Worm (Caenorhabditis elegans) whole organism, L4 larva: Measurements from ENCODE around the gene srh-276.
A peak's percentile ranks its signal among the peaks of the same experiment; 100 is the strongest.

Experiments used
- D1046.2 ChIP-seq: fragments of 200-800 bp; sonication (Bioruptor generic); IDR thresholded peaks from 2 replicates; pipeline ENCODE4 v1.3.6; 2022; ENCODE audit warnings: missing genetic modification characterization, missing compliant biosample characterization
- F10B5.3 ChIP-seq: sonication (generic microtip); optimal IDR thresholded peaks from 2 replicates; lab custom pipeline; 2016; ENCODE audit warnings: mild to moderate bottlenecking, missing genetic modification characterization, missing compliant biosample characterization
- F37D6.2 ChIP-seq: sonication (generic microtip); optimal IDR thresholded peaks from 2 replicates; lab custom pipeline; 2016; ENCODE audit warnings: mild to moderate bottlenecking, missing genetic modification characterization, missing compliant biosample characterization
- F49E8.2 ChIP-seq: sonication (generic microtip); optimal IDR thresholded peaks from 2 replicates; lab custom pipeline; 2016; ENCODE audit warnings: missing compliant biosample characterization, mild to moderate bottlenecking, missing genetic modification characterization, borderline replicate concordance
- T20F7.1 ChIP-seq: fragments of 200-800 bp; sonication (Bioruptor generic); optimal IDR thresholded peaks from 2 replicates; lab custom pipeline; 2018; ENCODE audit warnings: mild to moderate bottlenecking, missing genetic modification characterization, missing compliant biosample characterization
- Y105C5A.15 ChIP-seq: fragments of 200-800 bp; sonication (Bioruptor generic); IDR thresholded peaks from 2 replicates; pipeline ENCODE4 v1.3.6; 2022; ENCODE audit warnings: missing genetic modification characterization, missing compliant biosample characterization
- Y75B8A.6 ChIP-seq: fragments of 200-800 bp; sonication (Bioruptor generic); IDR thresholded peaks from 2 replicates; pipeline ENCODE4 v1.3.6; 2022; ENCODE audit warnings: missing genetic modification reagents, missing genetic modification characterization, missing compliant biosample characterization
- ZK337.2 ChIP-seq: fragments of 200-800 bp; sonication (Bioruptor generic); IDR thresholded peaks from 2 replicates; pipeline ENCODE4 v1.3.6; 2022; ENCODE audit warnings: missing genetic modification reagents, missing genetic modification characterization, missing compliant biosample characterization
- aly-2 ChIP-seq: sonication (generic microtip); optimal IDR thresholded peaks from 2 replicates; lab custom pipeline; 2018; ENCODE audit warnings: missing biosample characterization, missing genetic modification characterization
- arid-1 ChIP-seq: fragments of 200-800 bp; sonication (Bioruptor generic); conservative IDR thresholded peaks from 2 replicates; pipeline ENCODE4 v1.3.6; 2022; ENCODE audit warnings: missing genetic modification reagents, missing genetic modification characterization, missing compliant biosample characterization
- attf-4 ChIP-seq: sonication (generic microtip); optimal IDR thresholded peaks from 3 replicates; lab custom pipeline; 2017; ENCODE audit warnings: missing biosample characterization, missing genetic modification characterization
- ceh-20 ChIP-seq: fragments of 200-800 bp; sonication (Bioruptor generic); IDR thresholded peaks from 2 replicates; pipeline ENCODE4 v1.3.6; 2022; ENCODE audit warnings: missing genetic modification reagents, missing genetic modification characterization, missing compliant biosample characterization
- ceh-28 ChIP-seq: fragments of 150-350 bp; optimal IDR thresholded peaks from 2 replicates; lab custom pipeline; 2014; ENCODE audit warnings: missing biosample characterization, missing genetic modification reagents, missing genetic modification characterization
- ceh-44 ChIP-seq: fragments of 200-800 bp; sonication (Bioruptor generic); IDR thresholded peaks from 2 replicates; pipeline ENCODE4 v1.3.6; 2022; ENCODE audit warnings: missing genetic modification reagents, missing genetic modification characterization, missing compliant biosample characterization
- ceh-62 ChIP-seq: sonication (generic microtip); optimal IDR thresholded peaks from 2 replicates; lab custom pipeline; 2017; ENCODE audit warnings: missing biosample characterization, missing genetic modification characterization
- ces-1 ChIP-seq: fragments of 150-350 bp; sonication (generic microtip); optimal IDR thresholded peaks from 4 replicates; lab custom pipeline; 2014; ENCODE audit warnings: missing biosample characterization, missing genetic modification reagents, missing genetic modification characterization
- cey-2 ChIP-seq: sonication (generic microtip); optimal IDR thresholded peaks from 3 replicates; lab custom pipeline; 2017; ENCODE audit warnings: missing genetic modification characterization, mild to moderate bottlenecking, missing compliant biosample characterization, antibody characterized with exemption, borderline replicate concordance; ENCODE audit not compliant: insufficient read depth
- daf-19 ChIP-seq: fragments of 200-800 bp; sonication (Bioruptor generic); conservative IDR thresholded peaks from 2 replicates; pipeline ENCODE4 v1.3.6; 2022; ENCODE audit warnings: missing genetic modification characterization, missing compliant biosample characterization
- daf-8 ChIP-seq: fragments of 200-800 bp; sonication (Bioruptor generic); IDR thresholded peaks from 2 replicates; pipeline ENCODE4 v1.3.6; 2022; ENCODE audit warnings: missing genetic modification characterization, missing compliant biosample characterization
- dmd-8 ChIP-seq: fragments of 200-800 bp; sonication (Bioruptor generic); IDR thresholded peaks from 2 replicates; pipeline ENCODE4 v1.3.6; 2022; ENCODE audit warnings: missing genetic modification characterization, missing compliant biosample characterization
- duxl-1 ChIP-seq: sonication (generic microtip); optimal IDR thresholded peaks from 2 replicates; lab custom pipeline; 2016; ENCODE audit warnings: mild to moderate bottlenecking, missing genetic modification characterization, moderate library complexity, missing compliant biosample characterization; ENCODE audit not compliant: poor library complexity
- dve-1 ChIP-seq: sonication (generic microtip); optimal IDR thresholded peaks from 2 replicates; lab custom pipeline; 2017; ENCODE audit warnings: antibody characterized with exemption, mild to moderate bottlenecking, missing genetic modification characterization, missing compliant biosample characterization; ENCODE audit not compliant: insufficient read depth
- fos-1 ChIP-seq: fragments of 150-350 bp; optimal IDR thresholded peaks from 2 replicates; lab custom pipeline; 2014; ENCODE audit warnings: missing biosample characterization, missing genetic modification characterization
- gei-8 ChIP-seq: fragments of 200-800 bp; sonication (Bioruptor generic); optimal IDR thresholded peaks from 2 replicates; lab custom pipeline; 2018; ENCODE audit warnings: mild to moderate bottlenecking, missing genetic modification characterization, missing compliant biosample characterization
- hif-1 ChIP-seq, 2 experiments: sonication (generic microtip); optimal IDR thresholded peaks; 2 replicates each; lab custom pipeline; 2016 to 2017; ENCODE audit warnings: missing compliant biosample characterization in 2 of 2, missing genetic modification characterization in 2 of 2, missing genetic modification reagents in 2 of 2, missing genotype in 2 of 2, mild to moderate bottlenecking in 1 of 2
- hlh-30 ChIP-seq: sonication (generic microtip); optimal IDR thresholded peaks from 2 replicates; lab custom pipeline; 2017; ENCODE audit warnings: antibody characterized with exemption, mild to moderate bottlenecking, missing genetic modification characterization, missing compliant biosample characterization; ENCODE audit not compliant: insufficient read depth
- jun-1 ChIP-seq: fragments of 150-350 bp; optimal IDR thresholded peaks from 2 replicates; lab custom pipeline; 2014; ENCODE audit warnings: missing biosample characterization, missing genetic modification reagents, missing genetic modification characterization
- lin-15B ChIP-seq: fragments of 150-350 bp; sonication (generic microtip); optimal IDR thresholded peaks from 3 replicates; lab custom pipeline; 2014; ENCODE audit warnings: missing biosample characterization, missing genetic modification characterization
- lin-38 ChIP-seq: fragments of 200-800 bp; sonication (Bioruptor generic); IDR thresholded peaks from 2 replicates; pipeline ENCODE4 v1.3.6; 2022; ENCODE audit warnings: missing genetic modification reagents, missing genetic modification characterization, missing compliant biosample characterization
- lsy-2 ChIP-seq, 2 experiments: fragments of 150-350 bp in 1 of 2; sonication (generic microtip) in 1 of 2; optimal IDR thresholded peaks; 2 replicates each; lab custom pipeline; 2014 to 2017; ENCODE audit warnings: missing biosample characterization in 2 of 2, missing genetic modification characterization in 2 of 2
- madf-9 ChIP-seq: fragments of 200-800 bp; sonication (Bioruptor generic); conservative IDR thresholded peaks from 2 replicates; pipeline ENCODE4 v1.3.6; 2022; ENCODE audit warnings: missing genetic modification reagents, missing genetic modification characterization, missing compliant biosample characterization
- mep-1 ChIP-seq: fragments of 150-350 bp; sonication (generic microtip); optimal IDR thresholded peaks from 3 replicates; lab custom pipeline; 2014; ENCODE audit warnings: missing biosample characterization, missing genetic modification characterization
- nhr-11 ChIP-seq: fragments of 150-350 bp; optimal IDR thresholded peaks from 2 replicates; lab custom pipeline; 2014; ENCODE audit warnings: missing biosample characterization, missing genetic modification characterization
- nhr-28 ChIP-seq: fragments of 150-350 bp; optimal IDR thresholded peaks from 2 replicates; lab custom pipeline; 2014; ENCODE audit warnings: missing biosample characterization, missing genetic modification characterization
- nhr-42 ChIP-seq: fragments of 200-800 bp; sonication (Bioruptor generic); IDR thresholded peaks from 2 replicates; pipeline ENCODE4 v1.3.6; 2022; ENCODE audit warnings: missing genetic modification characterization, missing compliant biosample characterization
- nhr-48 ChIP-seq: sonication (generic microtip); optimal IDR thresholded peaks from 2 replicates; lab custom pipeline; 2016; ENCODE audit warnings: mild to moderate bottlenecking, missing genetic modification characterization, missing compliant biosample characterization
- nhr-6 ChIP-seq: fragments of 150-350 bp; optimal IDR thresholded peaks from 2 replicates; lab custom pipeline; 2014; ENCODE audit warnings: missing biosample characterization, missing genetic modification characterization
- nhr-76 ChIP-seq: fragments of 150-350 bp; optimal IDR thresholded peaks from 2 replicates; lab custom pipeline; 2014; ENCODE audit warnings: missing biosample characterization, missing genetic modification characterization
- nhr-77 ChIP-seq: fragments of 150-350 bp; optimal IDR thresholded peaks from 2 replicates; lab custom pipeline; 2014; ENCODE audit warnings: missing biosample characterization, missing genetic modification characterization
- php-3 ChIP-seq: fragments of 200-800 bp; sonication (Bioruptor generic); IDR thresholded peaks from 2 replicates; pipeline ENCODE4 v1.3.6; 2022; ENCODE audit warnings: missing genetic modification reagents, missing genetic modification characterization, missing compliant biosample characterization
- pqm-1 ChIP-seq: sonication (generic microtip); optimal IDR thresholded peaks from 2 replicates; lab custom pipeline; 2017; ENCODE audit warnings: missing biosample characterization, missing genetic modification characterization
- saeg-2 ChIP-seq: fragments of 200-800 bp; sonication (Bioruptor generic); IDR thresholded peaks from 2 replicates; pipeline ENCODE4 v1.3.6; 2022; ENCODE audit warnings: missing genetic modification reagents, missing genetic modification characterization, missing compliant biosample characterization
- snpc-1.2 ChIP-seq: fragments of 200-800 bp; sonication (Bioruptor generic); IDR thresholded peaks from 2 replicates; pipeline ENCODE4 v1.3.6; 2022; ENCODE audit warnings: missing genetic modification reagents, missing genetic modification characterization, missing compliant biosample characterization
- spr-1 ChIP-seq: sonication (generic microtip); optimal IDR thresholded peaks from 2 replicates; lab custom pipeline; 2016; ENCODE audit warnings: mild to moderate bottlenecking, missing genetic modification characterization, missing compliant biosample characterization
- spr-3 ChIP-seq: fragments of 200-800 bp; sonication (Bioruptor generic); optimal IDR thresholded peaks from 2 replicates; lab custom pipeline; 2018; ENCODE audit warnings: mild to moderate bottlenecking, missing genetic modification characterization, missing compliant biosample characterization
- tag-97 ChIP-seq: fragments of 200-800 bp; sonication (Bioruptor generic); IDR thresholded peaks from 2 replicates; pipeline ENCODE4 v1.3.6; 2022; ENCODE audit warnings: missing genetic modification characterization, missing compliant biosample characterization
- unc-130 ChIP-seq: sonication (generic microtip); optimal IDR thresholded peaks from 2 replicates; lab custom pipeline; 2016; ENCODE audit warnings: missing genetic modification reagents, missing genetic modification characterization, missing compliant biosample characterization
- zag-1 ChIP-seq: fragments of 150-350 bp; optimal IDR thresholded peaks from 2 replicates; lab custom pipeline; 2014; ENCODE audit warnings: missing biosample characterization, missing genetic modification characterization
- zfp-3 ChIP-seq: fragments of 200-800 bp; sonication (Bioruptor generic); conservative IDR thresholded peaks from 2 replicates; pipeline ENCODE4 v1.3.6; 2022; ENCODE audit warnings: missing genetic modification reagents, missing genetic modification characterization, missing compliant biosample characterization
- ztf-11 ChIP-seq: fragments of 150-350 bp; optimal IDR thresholded peaks from 2 replicates; lab custom pipeline; 2014; ENCODE audit warnings: missing biosample characterization, missing genetic modification characterization

The srh-276 gene

ce11 chrV:15511613-15512216, 17.5 kb upstream of the srh-276 start, which contains the start of gene rpl-38 (continued):
- TF ChIP-seq zfp-3 (GFP tag; lab: Robert Waterston, UW), result no peak
- TF ChIP-seq mep-1 (tag; lab: Kevin White, UChicago), result peak; percentile 83
- TF ChIP-seq nhr-77 (tag; lab: Kevin White, UChicago), result peak; percentile 83
- TF ChIP-seq saeg-2, result no peak
- no peak for TF ChIP-seq cey-2 (tag; lab: Kevin White, UChicago)
- no peak for TF ChIP-seq Y105C5A.15 (GFP tag; lab: Robert Waterston, UW)
- peak; percentile 58 for TF ChIP-seq spr-1 (tag; lab: Kevin White, UChicago)
- no peak for TF ChIP-seq dmd-8 (GFP tag; lab: Robert Waterston, UW)
- no peak for TF ChIP-seq T20F7.1
- TF ChIP-seq dve-1 (tag; lab: Kevin White, UChicago), result peak; percentile 70
- TF ChIP-seq aly-2 (tag; lab: Kevin White, UChicago), result no peak
- TF ChIP-seq nhr-28, result peak; percentile 42
- peak in 1 of 2 experiments; percentile 62 for TF ChIP-seq hif-1 (tag; optimal IDR thresholded peaks at IDR 0.05; lab: Kevin White, UChicago)
- peak; percentile 70; the same call in 1 of the 2 replicates for TF ChIP-seq arid-1 (GFP tag; lab: Robert Waterston, UW)
- peak; percentile 56 for TF ChIP-seq F10B5.3 (tag; lab: Kevin White, UChicago)
- TF ChIP-seq ceh-20 (GFP tag; lab: Robert Waterston, UW), result 0 out of 2 replicates have a peak, but pooled peaks have one; percentile 40
- peak; percentile 78 for TF ChIP-seq lin-38 (GFP tag; lab: Robert Waterston, UW)
- peak; percentile 100 for TF ChIP-seq D1046.2
- TF ChIP-seq madf-9 (GFP tag; lab: Robert Waterston, UW), result no peak
- TF ChIP-seq gei-8, result no peak
- peak; percentile 47 for TF ChIP-seq F37D6.2
- no peak for TF ChIP-seq lin-15B (tag; lab: Kevin White, UChicago)
- TF ChIP-seq Y75B8A.6, result no peak
- TF ChIP-seq fos-1 (tag; lab: Kevin White, UChicago), result no peak
- TF ChIP-seq nhr-42 (GFP tag; lab: Robert Waterston, UW), result no peak
- peak; percentile 60 for TF ChIP-seq snpc-1.2 (GFP tag; lab: Robert Waterston, UW)
- no peak for TF ChIP-seq ces-1 (GFP tag; lab: Kevin White, UChicago)
- peak; percentile 39 for TF ChIP-seq nhr-48 (tag; lab: Kevin White, UChicago)
- TF ChIP-seq php-3, result 0 out of 2 replicates have a peak, but pooled peaks have one; percentile 26
- no peak for TF ChIP-seq nhr-76
- TF ChIP-seq ztf-11 (tag; lab: Kevin White, UChicago), result no peak
- TF ChIP-seq zag-1 (tag; lab: Kevin White, UChicago), result no peak
- no peak for TF ChIP-seq jun-1 (tag; lab: Kevin White, UChicago)
- TF ChIP-seq attf-4 (tag; lab: Kevin White, UChicago), result no peak
- TF ChIP-seq unc-130 (GFP tag; lab: Kevin White, UChicago), result peak; percentile 7
- no peak for TF ChIP-seq pqm-1
- TF ChIP-seq nhr-11, result peak; percentile 63
- TF ChIP-seq ceh-62 (tag; lab: Kevin White, UChicago), result no peak
- TF ChIP-seq daf-8 (GFP tag; lab: Robert Waterston, UW), result no peak
- TF ChIP-seq F49E8.2 (tag; lab: Kevin White, UChicago), result peak; percentile 60
- no peak for TF ChIP-seq ceh-28
- peak; percentile 42 for TF ChIP-seq nhr-6 (tag; lab: Kevin White, UChicago)
- TF ChIP-seq spr-3, result no peak
- TF ChIP-seq duxl-1, result peak; percentile 65
- TF ChIP-seq ZK337.2 (GFP tag; lab: Robert Waterston, UW), result no peak
- peak; percentile 35; the same call in 1 of the 2 replicates for TF ChIP-seq ceh-44 (GFP tag; lab: Robert Waterston, UW)
- TF ChIP-seq lsy-2 (tag; optimal IDR thresholded peaks at IDR 0.05; lab: Kevin White, UChicago), result peak; percentile 95 to 99
- peak; percentile 76 for TF ChIP-seq hlh-30 (tag; lab: Kevin White, UChicago)
- no peak for TF ChIP-seq tag-97 (GFP tag; lab: Robert Waterston, UW)
- TF ChIP-seq daf-19 (GFP tag; lab: Robert Waterston, UW), result no peak
